Worm (Caenorhabditis elegans) whole organism, L3 larva: ENCODE data around the gene C15C8.8.

Experiments
- R02D3.7 ChIP-seq: fragments of 150-350 bp; optimal IDR thresholded peaks from 2 replicates; lab custom pipeline; 2014; ENCODE audit warnings: missing biosample characterization, missing genetic modification characterization
- ZK546.5 ChIP-seq: sonication (generic microtip); optimal IDR thresholded peaks from 2 replicates; lab custom pipeline; 2017; ENCODE audit warnings: missing biosample characterization, missing genetic modification characterization
- aly-2 ChIP-seq: fragments of 150-350 bp; optimal IDR thresholded peaks from 2 replicates; lab custom pipeline; 2014; ENCODE audit warnings: missing biosample characterization, missing genetic modification characterization
- ama-1 ChIP-seq: fragments of 150-350 bp; optimal IDR thresholded peaks from 2 replicates; lab custom pipeline; 2018
- ceh-16 ChIP-seq: sonication (generic microtip); optimal IDR thresholded peaks from 2 replicates; lab custom pipeline; 2017; ENCODE audit warnings: missing biosample characterization, missing genetic modification characterization
- ceh-28 ChIP-seq: fragments of 150-350 bp; optimal IDR thresholded peaks from 2 replicates; lab custom pipeline; 2014; ENCODE audit warnings: missing biosample characterization, missing genetic modification reagents, missing genetic modification characterization
- ceh-82 ChIP-seq: fragments of 150-350 bp; optimal IDR thresholded peaks from 2 replicates; lab custom pipeline; 2014; ENCODE audit warnings: missing biosample characterization, missing genetic modification characterization
- egl-27 ChIP-seq: sonication (generic microtip); optimal IDR thresholded peaks from 4 replicates; lab custom pipeline; 2017; ENCODE audit warnings: missing biosample characterization, missing genetic modification reagents, missing genetic modification characterization
- egl-5 ChIP-seq: fragments of 150-350 bp; optimal IDR thresholded peaks from 2 replicates; lab custom pipeline; 2017; ENCODE audit warnings: missing biosample characterization, missing genetic modification reagents, missing genetic modification characterization, inconsistent platforms
- elt-1 ChIP-seq: fragments of 150-350 bp; optimal IDR thresholded peaks from 2 replicates; lab custom pipeline; 2014; ENCODE audit warnings: missing biosample characterization, missing genetic modification characterization
- elt-2 ChIP-seq: sonication (generic microtip); optimal IDR thresholded peaks from 2 replicates; lab custom pipeline; 2016; ENCODE audit warnings: missing genetic modification reagents, mild to moderate bottlenecking, missing genetic modification characterization, missing compliant biosample characterization
- fkh-10 ChIP-seq: sonication (generic microtip); optimal IDR thresholded peaks from 2 replicates; lab custom pipeline; 2017; ENCODE audit warnings: missing biosample characterization, missing genetic modification reagents, missing genetic modification characterization
- fkh-2 ChIP-seq: fragments of 150-350 bp; optimal IDR thresholded peaks from 2 replicates; lab custom pipeline; 2014; ENCODE audit warnings: missing biosample characterization, missing genetic modification reagents, missing genetic modification characterization
- fos-1 ChIP-seq: fragments of 150-350 bp; optimal IDR thresholded peaks from 2 replicates; lab custom pipeline; 2014; ENCODE audit warnings: missing biosample characterization, missing genetic modification characterization
- jun-1 ChIP-seq: fragments of 150-350 bp; optimal IDR thresholded peaks from 2 replicates; lab custom pipeline; 2014; ENCODE audit warnings: missing biosample characterization, missing genetic modification reagents, missing genetic modification characterization
- lsy-12 ChIP-seq: sonication (generic microtip); optimal IDR thresholded peaks from 2 replicates; lab custom pipeline; 2016; ENCODE audit warnings: mild to moderate bottlenecking, missing genetic modification characterization, missing compliant biosample characterization
- mdl-1 ChIP-seq: fragments of 150-350 bp; optimal IDR thresholded peaks from 2 replicates; lab custom pipeline; 2014; ENCODE audit warnings: missing biosample characterization, missing genetic modification characterization
- mml-1 ChIP-seq: fragments of 150-350 bp; sonication (generic microtip); optimal IDR thresholded peaks from 3 replicates; lab custom pipeline; 2014; ENCODE audit warnings: missing biosample characterization, missing genetic modification characterization
- nfya-1 ChIP-seq: sonication (generic microtip); optimal IDR thresholded peaks from 2 replicates; lab custom pipeline; 2017; ENCODE audit warnings: missing genetic modification characterization, mild to moderate bottlenecking, missing compliant biosample characterization, antibody characterized with exemption, moderate library complexity; ENCODE audit not compliant: insufficient read depth
- nhr-11 ChIP-seq: fragments of 150-350 bp; optimal IDR thresholded peaks from 2 replicates; lab custom pipeline; 2014; ENCODE audit warnings: missing biosample characterization, missing genetic modification characterization
- nhr-12 ChIP-seq: fragments of 150-350 bp; optimal IDR thresholded peaks from 2 replicates; lab custom pipeline; 2014; ENCODE audit warnings: missing biosample characterization, missing genetic modification characterization
- nhr-237 ChIP-seq: fragments of 150-350 bp; optimal IDR thresholded peaks from 2 replicates; lab custom pipeline; 2014; ENCODE audit warnings: missing biosample characterization, missing genetic modification characterization
- nhr-25 ChIP-seq: sonication (generic microtip); optimal IDR thresholded peaks from 2 replicates; lab custom pipeline; 2017; ENCODE audit warnings: missing biosample characterization, missing genetic modification characterization
- nhr-43 ChIP-seq: sonication (generic microtip); optimal IDR thresholded peaks from 2 replicates; lab custom pipeline; 2016; ENCODE audit warnings: mild to moderate bottlenecking, missing genetic modification characterization, missing compliant biosample characterization; ENCODE audit not compliant: poor library complexity, severe bottlenecking
- nhr-67 ChIP-seq: fragments of 150-350 bp; optimal IDR thresholded peaks from 2 replicates; lab custom pipeline; 2014; ENCODE audit warnings: missing biosample characterization, missing genetic modification characterization
- nhr-76 ChIP-seq: fragments of 150-350 bp; sonication (generic microtip); optimal IDR thresholded peaks from 5 replicates; lab custom pipeline; 2014; ENCODE audit warnings: missing biosample characterization, missing genetic modification characterization
- nhr-77 ChIP-seq: fragments of 150-350 bp; optimal IDR thresholded peaks from 2 replicates; lab custom pipeline; 2014; ENCODE audit warnings: missing biosample characterization, missing genetic modification characterization
- pha-4 ChIP-seq: fragments of 150-350 bp; optimal IDR thresholded peaks from 2 replicates; lab custom pipeline; 2014; ENCODE audit warnings: missing biosample characterization, missing genetic modification reagents, missing genetic modification characterization
- sea-2 ChIP-seq: fragments of 150-350 bp; sonication (generic microtip); optimal IDR thresholded peaks from 4 replicates; lab custom pipeline; 2014; ENCODE audit warnings: missing biosample characterization, missing genetic modification reagents, missing genetic modification characterization
- skn-1 ChIP-seq: fragments of 150-350 bp; optimal IDR thresholded peaks from 2 replicates; lab custom pipeline; 2014; ENCODE audit warnings: missing biosample characterization, missing genetic modification characterization
- tbx-2 ChIP-seq: sonication (generic microtip); optimal IDR thresholded peaks from 2 replicates; lab custom pipeline; 2016; ENCODE audit warnings: mild to moderate bottlenecking, missing genetic modification characterization, missing compliant biosample characterization
- unc-62 ChIP-seq: fragments of 150-350 bp; sonication (generic microtip); optimal IDR thresholded peaks from 4 replicates; lab custom pipeline; 2014; ENCODE audit warnings: missing biosample characterization, missing genetic modification reagents, missing genetic modification characterization

Gene C15C8.8

ce11 chrV:12790188-12790587 is 37.9 kb upstream of the C15C8.8 start, which contains the start of gene srbc-43:
Gene srbc-43 (minus strand): TSS chrV:12790518.
- TF ChIP-seq fkh-2 (tag; lab: Kevin White, UChicago) (no peak), fos-1 (tag; lab: Kevin White, UChicago) (no peak), ZK546.5 (tag; lab: Kevin White, UChicago) (no peak)

- no peak for TF ChIP-seq elt-2 (tag; lab: Kevin White, UChicago)
- no peak for TF ChIP-seq fkh-10 (GFP tag; lab: Kevin White, UChicago)
- TF ChIP-seq unc-62 (GFP tag; lab: Kevin White, UChicago) = no peak
- no peak for TF ChIP-seq nhr-11 (tag; lab: Kevin White, UChicago)
- no peak for TF ChIP-seq ceh-28
- no peak for TF ChIP-seq nhr-77 (tag; lab: Kevin White, UChicago)
- no peak for TF ChIP-seq ama-1 (lab: Kevin White, UChicago)
- TF ChIP-seq sea-2 (GFP tag; lab: Kevin White, UChicago) = no peak
- TF ChIP-seq aly-2 (tag; lab: Kevin White, UChicago) = no peak
- TF ChIP-seq egl-27 (tag; lab: Kevin White, UChicago) = no peak
- no peak for TF ChIP-seq nhr-76 (tag; lab: Kevin White, UChicago)
- no peak for TF ChIP-seq egl-5
- TF ChIP-seq jun-1 (tag; lab: Kevin White, UChicago) = no peak
- no peak for TF ChIP-seq skn-1 (tag; lab: Kevin White, UChicago)
- TF ChIP-seq mdl-1 (tag; lab: Kevin White, UChicago) = no peak
- no peak for TF ChIP-seq ceh-82 (tag; lab: Kevin White, UChicago)
- TF ChIP-seq nhr-12 (tag; lab: Kevin White, UChicago) = no peak
Observed at ce11 chrV:12788451-12788850, 36.1 kb upstream of the C15C8.8 start, which contains the start of gene srbc-44. Gene srbc-44 (minus strand): TSS chrV:12788551.

- TF ChIP-seq nhr-77 (tag; lab: Kevin White, UChicago) = no peak
- TF ChIP-seq nhr-25 (tag; lab: Kevin White, UChicago) = peak; percentile 44
Observed at ce11 chrV:12787026-12787425, 34.7 kb upstream of the C15C8.8 start, which contains the start of gene fkb-4. Gene fkb-4 (minus strand): TSS chrV:12787126.

ce11 chrV:12786340-12786739 is 34.0 kb upstream of the C15C8.8 start:
- no peak for TF ChIP-seq fos-1 (tag; lab: Kevin White, UChicago)
- TF ChIP-seq aly-2 (tag; lab: Kevin White, UChicago) = no peak
- TF ChIP-seq ceh-16 (tag; lab: Kevin White, UChicago) = no peak
- TF ChIP-seq nhr-77 (tag; lab: Kevin White, UChicago) = no peak
- no peak for TF ChIP-seq pha-4 (tag; lab: Kevin White, UChicago)
- no peak for TF ChIP-seq tbx-2
- TF ChIP-seq egl-27 (tag; lab: Kevin White, UChicago) = no peak
- no peak for TF ChIP-seq nhr-43 (tag; lab: Kevin White, UChicago)
- no peak for TF ChIP-seq skn-1 (tag; lab: Kevin White, UChicago)
- no peak for TF ChIP-seq elt-2 (tag; lab: Kevin White, UChicago)
- no peak for TF ChIP-seq mml-1 (tag; lab: Kevin White, UChicago)
- no peak for TF ChIP-seq nhr-12 (tag; lab: Kevin White, UChicago)
- TF ChIP-seq lsy-12 = no peak
- no peak for TF ChIP-seq nhr-237 (tag; lab: Kevin White, UChicago)
- no peak for TF ChIP-seq R02D3.7 (tag; lab: Kevin White, UChicago)
- TF ChIP-seq ZK546.5 (tag; lab: Kevin White, UChicago) = no peak
- no peak for TF ChIP-seq unc-62 (GFP tag; lab: Kevin White, UChicago)

- TF ChIP-seq nfya-1 (tag; lab: Kevin White, UChicago) (no peak), nhr-67 (tag; lab: Kevin White, UChicago) (no peak), elt-1 (no peak), mdl-1 (tag; lab: Kevin White, UChicago) (no peak), nhr-25 (tag; lab: Kevin White, UChicago) (no peak)
- TF ChIP-seq, all 47 proteins: peak for 0
Observed at ce11 chrV:12784861-12785260, 32.6 kb upstream of the C15C8.8 start, which contains the start of gene sre-20. Gene sre-20 (minus strand): TSS chrV:12784961.
